Fruit fly (Drosophila melanogaster) whole organism, wandering third instar larva: Measurements from ENCODE around the gene CG45105.
A peak's percentile ranks its signal among the peaks of the same experiment; 100 is the strongest.
"Not testable (repeated sequence)": the region's sequence is repeated elsewhere in the genome, so short reads cannot be mapped to it uniquely, and the experiment has no call there.

Source experiments
- Abd-B ChIP-seq: fragments of >200 bp; optimal IDR thresholded peaks from 2 replicates; lab custom pipeline; 2017; ENCODE audit warnings: missing biosample characterization, missing genetic modification characterization
- CG32264 ChIP-seq: fragments of 200-800 bp; sonication (Bioruptor generic); optimal IDR thresholded peaks from 2 replicates; lab custom pipeline; 2016; ENCODE audit warnings: missing biosample characterization, missing genetic modification characterization
- CG9705 ChIP-seq: fragments of 200-800 bp; sonication (Bioruptor generic); optimal IDR thresholded peaks from 2 replicates; lab custom pipeline; 2018; ENCODE audit warnings: missing biosample characterization, mild to moderate bottlenecking, missing genetic modification characterization
- CrebA ChIP-seq: fragments of 200-800 bp; sonication (Bioruptor generic); optimal IDR thresholded peaks from 2 replicates; lab custom pipeline; 2016; ENCODE audit warnings: missing biosample characterization, mild to moderate bottlenecking, missing genetic modification characterization, borderline replicate concordance
- Dfd ChIP-seq: fragments of >200 bp; optimal IDR thresholded peaks from 2 replicates; lab custom pipeline; 2017; ENCODE audit warnings: missing biosample characterization, missing genetic modification characterization
- Dif ChIP-seq: fragments of 200-275, 200-300 bp; sonication (Bioruptor generic); optimal IDR thresholded peaks from 2 replicates; lab custom pipeline; 2018; ENCODE audit warnings: missing biosample characterization, missing genetic modification characterization; ENCODE audit not compliant: partially characterized antibody
- GATAd ChIP-seq: sonication (Bioruptor generic); optimal IDR thresholded peaks from 2 replicates; lab custom pipeline; 2016; ENCODE audit warnings: missing biosample characterization, missing genetic modification characterization
- HLH106 ChIP-seq: fragments of 200-800 bp; optimal IDR thresholded peaks from 3 replicates; lab custom pipeline; 2019; ENCODE audit warnings: missing biosample characterization, mild to moderate bottlenecking, missing genetic modification characterization, moderate library complexity
- Hnf4 ChIP-seq: fragments of 200-800 bp; sonication (Bioruptor generic); optimal IDR thresholded peaks from 2 replicates; lab custom pipeline; 2016; ENCODE audit warnings: missing biosample characterization, mild to moderate bottlenecking, missing genetic modification characterization
- Hr78 ChIP-seq: fragments of >200 bp; optimal IDR thresholded peaks from 2 replicates; lab custom pipeline; 2017; ENCODE audit warnings: missing biosample characterization, missing genetic modification characterization
- Hr83 ChIP-seq: fragments of 200-300 bp; sonication (Bioruptor generic); optimal IDR thresholded peaks from 2 replicates; lab custom pipeline; 2016; ENCODE audit warnings: missing biosample characterization, mild to moderate bottlenecking, missing genetic modification characterization, moderate library complexity; ENCODE audit not compliant: poor library complexity, severe bottlenecking
- Jra ChIP-seq: sonication (Bioruptor generic); optimal IDR thresholded peaks from 2 replicates; lab custom pipeline; 2016; ENCODE audit warnings: missing biosample characterization, missing genetic modification characterization
- Mio ChIP-seq: sonication (Bioruptor generic); optimal IDR thresholded peaks from 2 replicates; lab custom pipeline; 2016; ENCODE audit warnings: missing biosample characterization, missing genetic modification characterization
- Myc ChIP-seq: fragments of >200 bp; optimal IDR thresholded peaks from 2 replicates; lab custom pipeline; 2017
- N ChIP-seq: fragments of >200 bp; optimal IDR thresholded peaks from 2 replicates; lab custom pipeline; 2018; ENCODE audit warnings: missing biosample characterization, missing external identifiers, missing genetic modification characterization
- OdsH ChIP-seq: fragments of 200-800 bp; sonication (Bioruptor generic); optimal IDR thresholded peaks from 2 replicates; lab custom pipeline; 2016; ENCODE audit warnings: missing biosample characterization, mild to moderate bottlenecking, missing genetic modification characterization
- Rel ChIP-seq, 2 experiments: fragments of 200-800 bp; sonication (Bioruptor generic) in 1 of 2; optimal IDR thresholded peaks; 2 replicates in 1 of 2; 3 replicates in 1 of 2; lab custom pipeline; 2016 to 2019; ENCODE audit warnings: mild to moderate bottlenecking in 2 of 2, missing biosample characterization in 2 of 2, missing genetic modification characterization in 2 of 2, moderate library complexity in 1 of 2
- Sp1 ChIP-seq: fragments of 200-800 bp; sonication (Bioruptor generic); optimal IDR thresholded peaks from 3 replicates; lab custom pipeline; 2019; ENCODE audit warnings: missing biosample characterization, mild to moderate bottlenecking, missing genetic modification characterization, moderate library complexity
- Vsx2 ChIP-seq: fragments of 200-300, 225-300 bp; sonication (Bioruptor generic); optimal IDR thresholded peaks from 2 replicates; lab custom pipeline; 2018; ENCODE audit warnings: missing biosample characterization, missing genetic modification characterization; ENCODE audit not compliant: partially characterized antibody
- br ChIP-seq: fragments of 200-800 bp; sonication (Bioruptor generic); optimal IDR thresholded peaks from 2 replicates; lab custom pipeline; 2016; ENCODE audit warnings: missing biosample characterization, missing genetic modification characterization
- brk ChIP-seq: fragments of 200-800 bp; sonication (Bioruptor generic); optimal IDR thresholded peaks from 2 replicates; lab custom pipeline; 2016; ENCODE audit warnings: missing biosample characterization, mild to moderate bottlenecking, missing genetic modification characterization
- dl ChIP-seq, 2 experiments: fragments of 175-275, 200-275 bp in 1 of 2; fragments of 200-275 bp in 1 of 2; sonication (Bioruptor generic); optimal IDR thresholded peaks; lab custom pipeline; 2018; ENCODE audit warnings: mild to moderate bottlenecking in 2 of 2, missing biosample characterization in 2 of 2, missing genetic modification characterization in 2 of 2, moderate library complexity in 2 of 2; ENCODE audit not compliant: partially characterized antibody in 2 of 2, insufficient read depth in 1 of 2
- dmrt93B ChIP-seq: fragments of 200-800 bp; sonication (Bioruptor generic); optimal IDR thresholded peaks from 2 replicates; lab custom pipeline; 2018; ENCODE audit warnings: missing biosample characterization, mild to moderate bottlenecking, missing genetic modification characterization
- dsf ChIP-seq: sonication (Bioruptor generic); optimal IDR thresholded peaks from 2 replicates; lab custom pipeline; 2016; ENCODE audit warnings: missing biosample characterization, missing genetic modification characterization, borderline replicate concordance
- ey ChIP-seq: fragments of 200-800 bp; sonication (Bioruptor generic); optimal IDR thresholded peaks from 2 replicates; lab custom pipeline; 2016; ENCODE audit warnings: missing biosample characterization, missing genetic modification characterization
- foxo ChIP-seq, 2 experiments: fragments of 200-800 bp; sonication (Bioruptor generic); optimal IDR thresholded peaks; 2 replicates in 1 of 2; 3 replicates in 1 of 2; lab custom pipeline; 2016 to 2017; ENCODE audit warnings: missing biosample characterization in 2 of 2, missing genetic modification characterization in 2 of 2
- fru ChIP-seq: fragments of 200-800 bp; sonication (Bioruptor generic); optimal IDR thresholded peaks from 3 replicates; lab custom pipeline; 2016; ENCODE audit warnings: missing biosample characterization, mild to moderate bottlenecking, missing genetic modification characterization
- h ChIP-seq: fragments of 200-800 bp; sonication (Bioruptor generic); optimal IDR thresholded peaks from 3 replicates; lab custom pipeline; 2016; ENCODE audit warnings: missing biosample characterization, mild to moderate bottlenecking, missing genetic modification characterization
- jim ChIP-seq: fragments of 175-275, 200-325 bp; sonication (Bioruptor generic); optimal IDR thresholded peaks from 2 replicates; lab custom pipeline; 2016; ENCODE audit warnings: missing biosample characterization, mild to moderate bottlenecking, missing genetic modification characterization
- lola ChIP-seq: fragments of >200 bp; optimal IDR thresholded peaks from 2 replicates; lab custom pipeline; 2017; ENCODE audit warnings: missing biosample characterization, missing genetic modification characterization
- pan ChIP-seq: fragments of >200 bp; optimal IDR thresholded peaks from 2 replicates; lab custom pipeline; 2017
- psq ChIP-seq: fragments of 200-800 bp; sonication (Bioruptor generic); optimal IDR thresholded peaks from 3 replicates; lab custom pipeline; 2017; ENCODE audit warnings: missing biosample characterization, mild to moderate bottlenecking, missing genetic modification characterization, moderate library complexity
- rgr ChIP-seq: fragments of 200-800 bp; sonication (Bioruptor generic); optimal IDR thresholded peaks from 3 replicates; lab custom pipeline; 2016; ENCODE audit warnings: missing biosample characterization, mild to moderate bottlenecking, missing genetic modification characterization
- sage ChIP-seq: fragments of 200-800 bp; sonication (Bioruptor generic); optimal IDR thresholded peaks from 2 replicates; lab custom pipeline; 2016; ENCODE audit warnings: missing biosample characterization, mild to moderate bottlenecking, missing genetic modification characterization
- sv ChIP-seq: fragments of 200-800 bp; sonication (Bioruptor generic); optimal IDR thresholded peaks from 3 replicates; lab custom pipeline; 2016; ENCODE audit warnings: missing biosample characterization, missing genetic modification characterization
- tai ChIP-seq: sonication (Bioruptor generic); optimal IDR thresholded peaks from 2 replicates; lab custom pipeline; 2016; ENCODE audit warnings: missing biosample characterization, missing genetic modification characterization
- usp ChIP-seq: fragments of >200 bp; optimal IDR thresholded peaks from 2 replicates; lab custom pipeline; 2017; ENCODE audit warnings: missing biosample characterization, missing genetic modification characterization
- woc ChIP-seq: sonication (Bioruptor generic); optimal IDR thresholded peaks from 2 replicates; lab custom pipeline; 2016; ENCODE audit warnings: missing biosample characterization, mild to moderate bottlenecking, missing genetic modification characterization

The CG45105 gene

dm6 chr3R:15908098-15908497 lies 9.7 kb downstream of the CG45105 start, which contains the start of gene EndoU:
EndoU (plus strand) TSS chr3R:15908398.
- TF ChIP-seq Myc (lab: Kevin White, UChicago); sv (GFP tag; lab: Kevin White, UChicago); Jra (GFP tag; lab: Kevin White, UChicago): not testable (repeated sequence)
- TF ChIP-seq, all 38 proteins: peak for 0; not testable (repeated sequence) for 38

- not testable (repeated sequence) for TF ChIP-seq Abd-B (GFP tag; lab: Kevin White, UChicago); foxo (GFP tag; optimal IDR thresholded peaks at IDR 0.05; lab: Kevin White, UChicago); h (GFP tag; lab: Kevin White, UChicago)
Observed at dm6 chr3R:15904543-15904942, 13.3 kb downstream of the CG45105 start, which contains the start of gene glob1. glob1 (minus strand) TSS chr3R:15904643.

DNA sequence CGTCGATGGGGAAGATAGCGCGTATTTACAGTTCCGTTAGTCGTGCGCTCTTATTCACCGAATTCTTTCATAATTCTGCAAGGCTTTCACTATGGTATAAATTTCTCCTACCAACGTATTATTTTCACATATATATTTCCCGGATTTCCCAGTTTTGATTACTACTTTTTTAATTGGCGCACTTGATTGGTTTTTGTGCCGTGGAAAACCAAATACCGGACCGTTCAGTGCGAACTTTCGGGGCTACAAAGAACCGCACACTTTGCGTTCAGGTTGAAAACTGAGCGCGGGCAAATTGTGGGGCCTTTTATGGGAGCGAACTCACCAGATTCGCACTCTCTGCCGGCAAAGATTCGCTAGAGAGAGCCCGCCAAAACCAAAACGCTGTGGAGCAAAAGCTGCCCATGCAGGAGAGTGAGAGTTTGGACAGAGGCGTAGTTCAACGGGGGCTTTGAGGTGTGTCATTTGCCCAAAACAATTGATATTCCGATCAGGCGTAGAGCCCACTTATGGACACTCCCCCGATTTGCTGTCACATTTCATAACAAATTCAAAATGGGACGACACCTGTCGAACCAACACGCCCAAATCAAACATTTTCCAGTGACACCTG lies 16.6 kb downstream of the CG45105 start:
- TF ChIP-seq dl (GFP tag; optimal IDR thresholded peaks at IDR 0.05; lab: Kevin White, UChicago; ENCODE audit: insufficient read depth in 1 of 2, partially characterized antibody in 2 of 2) (peak; percentile 79 to 86), Dif (peak; percentile 87)

DNA sequence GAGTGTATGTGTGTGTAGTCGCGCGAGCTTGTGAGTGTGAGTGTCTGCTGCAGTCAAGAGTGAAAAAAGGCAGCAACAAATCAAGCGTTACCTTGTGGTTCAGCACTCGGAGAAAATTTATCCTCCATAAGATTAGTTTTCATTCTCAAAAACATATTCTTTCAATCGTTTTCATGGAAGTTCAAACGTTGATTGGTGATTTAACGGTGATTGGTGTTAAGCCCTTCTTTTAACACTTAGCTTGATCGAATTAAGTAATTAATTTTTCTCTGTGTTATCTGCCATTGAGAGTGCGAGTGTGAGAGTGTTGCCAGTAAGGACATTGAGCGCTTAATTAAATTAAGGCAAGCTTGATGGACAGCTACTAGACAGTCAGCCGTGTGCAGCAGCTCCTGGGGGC lies 18.2 kb downstream of the CG45105 start:
- TF ChIP-seq lola (GFP tag; lab: Kevin White, UChicago) (no peak), Jra (GFP tag; lab: Kevin White, UChicago) (no peak), ey (GFP tag; lab: Kevin White, UChicago) (peak; percentile 69), Hr83 (GFP tag; lab: Kevin White, UChicago) (no peak), dl (GFP tag; optimal IDR thresholded peaks at IDR 0.05; lab: Kevin White, UChicago; ENCODE audit: insufficient read depth in 1 of 2, partially characterized antibody in 2 of 2) (no peak), h (GFP tag; lab: Kevin White, UChicago) (peak; percentile 76), Mio (GFP tag; lab: Kevin White, UChicago) (no peak), Myc (lab: Kevin White, UChicago) (no peak), usp (GFP tag; lab: Kevin White, UChicago) (no peak), pan (lab: Kevin White, UChicago) (no peak), Abd-B (GFP tag; lab: Kevin White, UChicago) (no peak), Sp1 (GFP tag; lab: Kevin White, UChicago) (peak; percentile 44), GATAd (GFP tag; lab: Kevin White, UChicago) (no peak), foxo (GFP tag; optimal IDR thresholded peaks at IDR 0.05; lab: Kevin White, UChicago) (peak in 1 of 2 experiments; percentile 72), tai (GFP tag; lab: Kevin White, UChicago) (no peak), Hnf4 (GFP tag; lab: Kevin White, UChicago) (peak; percentile 40), brk (GFP tag; lab: Kevin White, UChicago) (no peak), CG9705 (GFP tag; lab: Kevin White, UChicago) (no peak), CG32264 (no peak), woc (GFP tag; lab: Kevin White, UChicago) (no peak), Vsx2 (GFP tag; lab: Kevin White, UChicago) (no peak), N (no peak), Rel (GFP tag; optimal IDR thresholded peaks at IDR 0.05; lab: Kevin White, UChicago) (no peak), Rel (tag; optimal IDR thresholded peaks at IDR 0.05; lab: Kevin White, UChicago) (no peak), sv (GFP tag; lab: Kevin White, UChicago) (no peak), br (peak; percentile 70), jim (no peak), HLH106 (peak; percentile 58), dmrt93B (peak; percentile 24), dsf (GFP tag; lab: Kevin White, UChicago) (no peak), fru (GFP tag; lab: Kevin White, UChicago) (peak; percentile 70), OdsH (GFP tag; lab: Kevin White, UChicago) (peak; percentile 59), Dif (no peak), Dfd (GFP tag; lab: Kevin White, UChicago) (no peak), rgr (GFP tag; lab: Kevin White, UChicago) (peak; percentile 69), psq (peak; percentile 27), sage (no peak), Hr78 (GFP tag; lab: Kevin White, UChicago) (no peak), CrebA (GFP tag; lab: Kevin White, UChicago) (no peak)
- TF ChIP-seq, all 38 proteins: peak for 12
